Worm (Caenorhabditis elegans): ENCODE results near the gene srg-42.

Gene srg-42

DNA sequence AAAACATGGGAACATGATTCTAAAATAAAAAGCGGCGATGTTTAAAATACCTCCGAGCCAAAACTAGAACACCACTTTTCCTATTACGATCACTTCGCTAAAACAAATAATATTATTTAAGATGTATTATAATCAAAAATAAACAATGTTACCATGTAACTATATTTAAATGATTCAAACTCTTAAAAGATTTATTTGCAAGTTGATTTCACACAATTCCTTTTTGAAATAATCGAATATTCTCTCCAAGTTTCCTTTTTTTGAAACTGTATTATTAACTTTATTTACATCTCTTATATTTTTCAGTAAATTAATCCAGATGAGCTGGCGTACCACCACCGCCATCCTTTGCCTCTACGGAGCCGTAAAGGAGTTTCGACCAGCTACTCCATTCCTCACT is 16.7 kb downstream of the srg-42 start, which contains the start of gene folt-1:
Gene folt-1 (plus strand): TSS at position 301 of the 400 bp plus-strand sequence.
- TF ChIP-seq him-1 (tag; optimal IDR thresholded peaks at IDR 0.05) (no peak), dao-5 (tag; optimal IDR thresholded peaks at IDR 0.05) (no peak), W03F9.2 (tag; optimal IDR thresholded peaks at IDR 0.05) (no peak)

DNA sequence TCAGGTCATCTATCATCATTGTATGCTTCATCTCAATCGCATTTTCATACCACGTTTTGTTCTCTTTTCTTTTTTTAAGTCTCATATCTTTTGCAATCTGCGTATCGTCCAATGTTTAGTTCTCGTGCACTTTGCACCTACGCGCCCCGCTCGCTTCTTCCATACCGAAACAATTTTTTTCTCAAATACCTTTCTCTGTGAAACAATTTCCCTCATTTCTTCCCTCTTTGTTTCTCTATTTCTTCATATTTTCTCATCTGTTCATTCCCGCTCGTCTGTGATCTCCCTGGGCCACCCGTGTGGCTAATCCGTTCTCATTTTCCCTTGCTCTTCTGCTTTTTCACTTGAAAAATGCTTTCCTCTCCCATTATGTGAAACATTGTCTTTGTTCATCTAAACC is 17.5 kb downstream of the srg-42 start:
- no peak for TF ChIP-seq him-1 (tag; optimal IDR thresholded peaks at IDR 0.05)

DNA sequence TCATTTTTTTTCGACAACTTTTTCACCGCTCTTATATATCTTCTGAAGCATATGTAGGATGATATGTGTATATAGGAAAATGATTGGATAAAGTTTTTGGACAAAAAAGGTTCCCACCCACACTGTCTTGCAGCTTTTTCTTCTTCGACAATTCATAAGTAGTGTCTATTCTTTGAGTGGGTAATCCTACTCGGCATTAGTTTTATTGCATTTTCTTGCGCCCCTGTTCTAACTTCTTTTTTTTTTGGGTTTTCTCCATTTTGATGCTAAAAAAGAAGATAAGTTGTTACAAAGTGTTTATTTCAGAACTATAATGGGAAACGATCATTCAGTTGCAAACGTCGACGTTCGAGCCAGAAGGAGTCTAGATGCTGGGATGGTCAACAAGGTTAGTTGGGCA is 23.6 kb downstream of the srg-42 start, which contains the start of gene glb-3:
Gene glb-3 (plus strand): TSS at position 301 of the 400 bp plus-strand sequence.
- TF ChIP-seq him-1 (tag; optimal IDR thresholded peaks at IDR 0.05) (no peak), dao-5 (tag; optimal IDR thresholded peaks at IDR 0.05) (no peak), W03F9.2 (tag; optimal IDR thresholded peaks at IDR 0.05) (no peak)

DNA sequence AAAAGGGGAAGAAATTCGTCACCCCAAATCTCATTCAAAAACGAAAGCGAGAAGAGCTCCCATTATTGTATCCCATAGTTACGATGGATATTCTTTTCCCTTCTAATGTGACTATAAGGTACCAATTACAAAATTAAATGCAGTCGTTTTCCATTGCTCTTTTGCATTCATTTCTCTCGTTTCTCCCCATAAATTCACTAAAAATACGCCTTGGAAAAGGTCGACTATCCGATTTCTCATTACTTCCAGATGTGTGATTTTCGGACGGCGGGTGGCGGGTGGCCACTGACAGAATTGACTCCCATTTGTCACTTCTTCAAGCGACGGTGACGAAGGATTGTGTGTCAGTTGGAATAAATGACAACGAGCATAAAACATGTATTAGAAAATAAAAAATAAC is 24.3 kb downstream of the srg-42 start:
- TF ChIP-seq W03F9.2 (tag; optimal IDR thresholded peaks at IDR 0.05) (no peak), him-1 (tag; optimal IDR thresholded peaks at IDR 0.05) (no peak), dao-5 (tag; optimal IDR thresholded peaks at IDR 0.05) (no peak)

DNA sequence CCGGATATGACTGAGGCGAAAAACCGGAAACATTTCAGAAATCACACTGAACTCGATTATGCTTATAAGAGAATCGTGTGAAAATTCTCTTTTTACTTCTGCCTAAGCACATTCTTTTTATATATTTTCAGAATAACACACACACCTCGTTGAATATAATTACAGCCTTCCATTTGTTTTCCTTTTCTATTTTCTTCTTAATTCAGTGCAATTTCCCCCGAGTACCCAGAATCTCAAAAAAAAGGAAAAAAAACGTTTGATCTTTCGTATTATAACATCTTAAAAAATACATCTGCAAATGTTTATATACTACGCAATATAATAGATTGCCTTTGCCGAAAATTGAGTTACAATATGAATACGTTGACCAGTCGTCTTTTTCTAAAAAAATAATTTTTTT is 26.0 kb downstream of the srg-42 start:
- no peak for TF ChIP-seq him-1 (tag; optimal IDR thresholded peaks at IDR 0.05)
- no peak for TF ChIP-seq dao-5 (tag; optimal IDR thresholded peaks at IDR 0.05)
- TF ChIP-seq W03F9.2 (tag; optimal IDR thresholded peaks at IDR 0.05), result no peak

DNA sequence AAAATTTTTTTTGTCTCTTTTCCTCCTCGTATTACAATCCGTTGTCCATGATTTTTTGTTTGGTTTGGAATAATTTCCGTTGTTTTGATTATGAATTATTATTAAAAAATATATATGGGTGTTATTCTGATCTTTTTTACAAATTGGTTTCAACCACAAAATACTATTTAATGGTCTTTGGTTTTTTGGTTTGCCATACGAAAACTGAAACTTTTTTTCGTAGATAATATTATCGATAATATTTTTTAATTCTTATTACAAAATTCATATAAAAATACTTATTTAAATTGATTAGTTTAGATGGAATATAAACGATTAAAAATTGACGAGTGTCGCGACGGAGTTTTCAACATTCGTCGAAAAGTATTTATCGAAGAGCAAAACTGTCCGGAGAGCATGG is 30.6 kb downstream of the srg-42 start, which contains the start of gene jmjd-5:
Gene jmjd-5 (plus strand): TSS at position 301 of the 400 bp plus-strand sequence.
- TF ChIP-seq dao-5 (tag; optimal IDR thresholded peaks at IDR 0.05) (no peak), W03F9.2 (tag; optimal IDR thresholded peaks at IDR 0.05) (no peak)

DNA sequence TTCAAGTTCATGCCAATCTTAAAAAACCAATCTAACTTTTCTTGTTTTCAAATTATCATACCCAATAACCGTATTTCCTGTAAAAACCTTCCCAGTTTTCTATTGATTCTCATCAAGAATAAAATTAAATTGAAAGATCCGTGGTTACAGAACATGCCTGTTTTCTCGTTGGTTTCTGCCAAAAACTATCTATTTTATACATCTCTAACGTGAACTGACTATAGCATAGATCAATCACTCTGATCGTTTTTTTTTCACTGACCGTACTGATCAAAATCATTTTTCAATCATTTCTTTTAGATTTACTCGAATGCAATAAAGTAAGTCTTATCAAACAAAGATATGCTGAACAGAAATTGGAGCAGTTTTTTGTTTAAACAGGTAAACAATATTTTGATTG is 32.9 kb downstream of the srg-42 start, which contains the start of gene C06H2.2:
Gene C06H2.2 (plus strand): TSS at position 301 of the 400 bp plus-strand sequence.
- TF ChIP-seq dao-5 (tag; optimal IDR thresholded peaks at IDR 0.05) (no peak), W03F9.2 (tag; optimal IDR thresholded peaks at IDR 0.05) (no peak), him-1 (tag; optimal IDR thresholded peaks at IDR 0.05) (no peak)

DNA sequence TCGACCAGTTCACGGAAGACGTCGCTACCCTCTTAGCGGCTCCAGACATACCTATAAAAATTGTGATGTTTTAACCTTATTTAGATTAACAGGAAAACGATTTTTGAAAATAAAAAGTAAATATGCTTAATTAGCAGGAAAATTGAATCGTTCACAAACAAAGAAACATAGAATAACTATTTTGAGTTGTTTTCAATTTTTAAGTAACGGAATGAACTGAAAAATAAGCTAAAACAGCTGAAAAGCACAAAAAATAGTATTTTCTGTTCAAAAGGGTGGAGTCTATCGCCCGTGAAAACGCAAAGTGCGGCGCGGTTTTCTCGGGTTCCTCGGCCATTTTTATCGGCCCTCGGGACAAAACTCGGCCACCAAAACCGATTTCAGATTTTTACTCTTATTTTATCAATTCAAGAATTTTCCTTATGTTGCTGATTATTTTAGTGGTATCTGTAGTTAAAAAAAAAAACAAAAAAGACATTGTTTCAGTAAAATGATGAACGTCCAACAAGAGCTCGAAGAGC is 34.0 kb downstream of the srg-42 start, which contains the start of the genes atp-5 and lmtr-3:
Gene atp-5 (minus strand): TSS at position 51 of the 521 bp plus-strand sequence.
Gene lmtr-3 (plus strand): TSS at position 370 of the 521 bp plus-strand sequence.
- TF ChIP-seq him-1 (tag; optimal IDR thresholded peaks at IDR 0.05) (peak; percentile 34), dao-5 (tag; optimal IDR thresholded peaks at IDR 0.05) (no peak), W03F9.2 (tag; optimal IDR thresholded peaks at IDR 0.05) (peak; percentile 84)

DNA sequence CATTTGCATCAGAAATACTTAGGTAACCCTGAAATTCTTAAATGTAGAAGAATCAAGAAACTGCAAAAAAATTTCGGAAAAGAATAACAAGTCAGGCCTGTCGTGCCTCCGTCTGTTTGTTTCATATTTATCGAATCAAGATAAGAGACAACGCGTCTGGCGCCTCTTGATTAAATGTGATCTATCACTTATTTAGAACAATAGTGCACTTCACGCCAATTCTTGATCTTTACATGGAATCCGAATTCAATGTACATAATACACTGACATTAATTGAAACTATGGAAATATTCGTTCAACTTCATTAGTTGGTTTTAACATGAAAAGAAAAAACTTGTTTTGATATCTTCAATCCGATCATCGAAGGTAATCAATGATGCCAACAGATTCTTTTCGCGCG is 35.4 kb downstream of the srg-42 start, which contains the start of gene mboa-2:
Gene mboa-2 (minus strand): TSS at position 28 of the 400 bp plus-strand sequence.
- no peak for TF ChIP-seq dao-5 (tag; optimal IDR thresholded peaks at IDR 0.05)
- peak; percentile 12 for TF ChIP-seq W03F9.2 (tag; optimal IDR thresholded peaks at IDR 0.05)
- TF ChIP-seq him-1 (tag; optimal IDR thresholded peaks at IDR 0.05), result no peak

DNA sequence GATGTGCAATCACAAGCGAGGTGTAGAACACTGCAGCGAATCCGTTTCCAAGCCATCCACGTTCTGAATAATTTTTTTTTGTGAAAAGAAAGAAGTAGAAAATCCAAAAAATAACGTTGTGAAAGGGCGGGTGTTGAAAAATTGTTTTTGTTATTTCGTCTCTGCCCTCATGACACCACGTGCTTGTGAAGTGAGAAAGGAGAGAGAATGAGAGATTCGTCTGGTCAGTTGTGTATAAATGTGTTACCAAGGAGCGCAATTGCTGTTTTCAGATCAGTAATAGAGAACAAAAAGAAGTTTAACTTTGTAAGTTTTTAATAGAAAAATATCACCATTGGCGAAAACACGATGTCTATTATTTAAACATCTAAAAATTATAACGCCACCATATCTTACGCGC is 36.6 kb downstream of the srg-42 start:
- no peak for TF ChIP-seq dao-5 (tag; optimal IDR thresholded peaks at IDR 0.05)
- TF ChIP-seq him-1 (tag; optimal IDR thresholded peaks at IDR 0.05), result no peak
- TF ChIP-seq W03F9.2 (tag; optimal IDR thresholded peaks at IDR 0.05), result no peak

DNA sequence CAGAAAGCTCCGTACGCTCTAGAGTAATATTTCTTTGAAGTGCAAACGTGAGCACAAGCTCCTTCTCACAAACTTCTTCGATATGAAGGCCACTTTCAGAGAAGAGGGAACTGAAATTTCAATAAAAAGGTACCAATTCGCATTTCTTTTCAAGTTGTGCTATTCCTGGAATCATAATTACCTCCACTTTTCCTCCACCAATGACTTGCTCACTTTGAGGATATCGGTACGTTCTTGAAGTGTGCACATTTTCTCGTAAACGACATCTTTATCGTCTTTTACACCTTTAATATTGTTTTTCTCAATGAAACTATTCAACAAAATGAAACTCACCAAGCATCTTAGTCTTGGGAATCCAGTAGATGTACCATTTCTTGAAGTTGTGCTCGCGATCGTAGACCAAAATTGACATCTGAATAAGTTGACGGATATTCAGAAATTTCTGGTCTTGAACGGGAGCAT is 38.5 kb downstream of the srg-42 start, which contains the start of gene scb-1:
Gene scb-1 (minus strand): TSS at position 412 of the 462 bp plus-strand sequence.
- TF ChIP-seq dao-5 (tag; optimal IDR thresholded peaks at IDR 0.05), result no peak
- TF ChIP-seq W03F9.2 (tag; optimal IDR thresholded peaks at IDR 0.05), result no peak
- TF ChIP-seq him-1 (tag; optimal IDR thresholded peaks at IDR 0.05), result no peak

DNA sequence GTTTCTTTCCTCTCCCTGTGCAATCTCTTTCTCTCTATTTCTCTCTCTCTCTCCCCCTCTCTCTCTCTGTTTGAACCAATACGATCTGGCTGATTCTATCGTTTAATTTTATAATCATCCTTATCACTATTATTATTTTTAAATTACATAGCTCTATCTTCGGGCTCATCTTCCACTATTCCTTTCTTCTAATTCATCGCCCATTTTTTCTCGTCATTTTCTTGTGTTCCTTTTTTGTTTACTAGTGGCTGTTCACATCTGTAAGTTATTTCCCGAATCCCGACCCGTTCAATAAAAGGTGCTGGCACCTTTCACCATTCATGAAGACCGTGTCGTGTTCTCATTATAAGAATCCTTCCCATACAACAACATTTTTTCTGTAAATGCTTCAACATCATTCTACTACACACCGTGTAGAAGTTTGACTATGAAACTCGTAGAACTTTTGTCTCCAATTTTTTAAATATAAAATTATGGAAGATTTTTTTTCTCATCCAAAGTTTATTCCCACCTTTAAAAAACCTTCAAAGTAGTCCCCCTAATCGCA is 39.6 kb downstream of the srg-42 start:
- TF ChIP-seq dao-5 (tag; optimal IDR thresholded peaks at IDR 0.05) (no peak), him-1 (tag; optimal IDR thresholded peaks at IDR 0.05) (no peak), W03F9.2 (tag; optimal IDR thresholded peaks at IDR 0.05) (no peak)

DNA sequence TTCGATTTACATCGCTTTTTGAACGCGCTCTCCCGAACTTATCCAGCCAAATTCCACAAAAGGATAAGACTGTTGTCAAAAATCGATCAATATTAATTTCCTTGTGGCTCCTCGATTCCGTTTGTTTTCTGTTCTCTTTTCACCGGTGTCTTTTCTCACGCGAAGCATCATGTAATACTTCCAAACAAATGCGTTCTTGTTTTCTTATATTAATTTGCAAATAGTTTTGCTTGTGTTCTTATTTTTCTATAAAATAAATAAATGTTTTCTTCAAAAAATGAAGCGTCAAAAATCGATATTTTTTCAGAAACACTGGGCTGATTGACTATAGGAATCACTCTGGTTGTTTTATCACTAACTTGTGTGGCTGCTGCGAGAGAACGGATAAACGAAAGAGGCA is 44.2 kb downstream of the srg-42 start, which contains the start of gene math-33:
Gene math-33 (plus strand): TSS at position 301 of the 400 bp plus-strand sequence.
- TF ChIP-seq him-1 (tag; optimal IDR thresholded peaks at IDR 0.05), result no peak
- no peak for TF ChIP-seq W03F9.2 (tag; optimal IDR thresholded peaks at IDR 0.05)
- no peak for TF ChIP-seq dao-5 (tag; optimal IDR thresholded peaks at IDR 0.05)

DNA sequence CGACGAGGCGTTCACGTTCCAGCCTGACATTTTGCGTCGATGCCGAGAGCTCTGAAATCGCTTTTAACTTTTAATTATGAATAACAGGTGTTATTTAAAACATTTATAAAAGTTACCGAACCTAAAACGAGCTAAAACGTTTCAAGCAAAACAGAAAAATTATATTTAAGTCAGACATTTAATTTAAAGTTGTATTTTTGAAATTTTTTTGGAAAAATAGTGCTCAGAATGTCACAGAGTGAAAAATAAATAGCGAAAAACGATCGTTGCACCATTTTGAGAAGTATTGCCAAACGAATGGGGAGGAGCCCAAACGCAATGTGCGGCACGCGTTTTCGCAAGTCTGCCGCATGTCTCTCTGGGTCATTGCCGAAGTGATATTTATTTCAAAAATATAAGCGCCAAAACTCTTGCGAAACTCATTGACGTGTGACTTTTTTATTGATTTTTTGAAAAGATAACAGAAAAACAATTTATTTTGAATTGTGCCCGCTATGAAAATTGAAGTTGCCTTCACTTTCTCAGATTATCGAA is 44.7 kb downstream of the srg-42 start, which contains the start of gene erfa-3:
Gene erfa-3 (minus strand): TSS at position 51 of the 534 bp plus-strand sequence.
- no peak for TF ChIP-seq him-1 (tag; optimal IDR thresholded peaks at IDR 0.05)
- peak; percentile 68 for TF ChIP-seq W03F9.2 (tag; optimal IDR thresholded peaks at IDR 0.05)

All from whole organism, L4/young adult.